Fruit fly (Drosophila melanogaster) whole organism, wandering third instar larva: ENCODE results near the gene CG7140.

Source experiments
- Abd-B ChIP-seq: fragments of >200 bp; optimal IDR thresholded peaks from 2 replicates; lab custom pipeline; 2017; ENCODE audit warnings: missing biosample characterization, missing genetic modification characterization
- CG32264 ChIP-seq: fragments of 200-800 bp; sonication (Bioruptor generic); optimal IDR thresholded peaks from 2 replicates; lab custom pipeline; 2016; ENCODE audit warnings: missing biosample characterization, missing genetic modification characterization
- CG9705 ChIP-seq: fragments of 200-800 bp; sonication (Bioruptor generic); optimal IDR thresholded peaks from 2 replicates; lab custom pipeline; 2018; ENCODE audit warnings: missing biosample characterization, mild to moderate bottlenecking, missing genetic modification characterization
- CrebA ChIP-seq: fragments of 200-800 bp; sonication (Bioruptor generic); optimal IDR thresholded peaks from 2 replicates; lab custom pipeline; 2016; ENCODE audit warnings: missing biosample characterization, mild to moderate bottlenecking, missing genetic modification characterization, borderline replicate concordance
- Dfd ChIP-seq: fragments of >200 bp; optimal IDR thresholded peaks from 2 replicates; lab custom pipeline; 2017; ENCODE audit warnings: missing biosample characterization, missing genetic modification characterization
- Dif ChIP-seq: fragments of 200-275, 200-300 bp; sonication (Bioruptor generic); optimal IDR thresholded peaks from 2 replicates; lab custom pipeline; 2018; ENCODE audit warnings: missing biosample characterization, missing genetic modification characterization; ENCODE audit not compliant: partially characterized antibody
- GATAd ChIP-seq: sonication (Bioruptor generic); optimal IDR thresholded peaks from 2 replicates; lab custom pipeline; 2016; ENCODE audit warnings: missing biosample characterization, missing genetic modification characterization
- HLH106 ChIP-seq: fragments of 200-800 bp; optimal IDR thresholded peaks from 3 replicates; lab custom pipeline; 2019; ENCODE audit warnings: missing biosample characterization, mild to moderate bottlenecking, missing genetic modification characterization, moderate library complexity
- Hnf4 ChIP-seq: fragments of 200-800 bp; sonication (Bioruptor generic); optimal IDR thresholded peaks from 2 replicates; lab custom pipeline; 2016; ENCODE audit warnings: missing biosample characterization, mild to moderate bottlenecking, missing genetic modification characterization
- Hr78 ChIP-seq: fragments of >200 bp; optimal IDR thresholded peaks from 2 replicates; lab custom pipeline; 2017; ENCODE audit warnings: missing biosample characterization, missing genetic modification characterization
- Hr83 ChIP-seq: fragments of 200-300 bp; sonication (Bioruptor generic); optimal IDR thresholded peaks from 2 replicates; lab custom pipeline; 2016; ENCODE audit warnings: missing biosample characterization, mild to moderate bottlenecking, missing genetic modification characterization, moderate library complexity; ENCODE audit not compliant: poor library complexity, severe bottlenecking
- Jra ChIP-seq: sonication (Bioruptor generic); optimal IDR thresholded peaks from 2 replicates; lab custom pipeline; 2016; ENCODE audit warnings: missing biosample characterization, missing genetic modification characterization
- Mio ChIP-seq: sonication (Bioruptor generic); optimal IDR thresholded peaks from 2 replicates; lab custom pipeline; 2016; ENCODE audit warnings: missing biosample characterization, missing genetic modification characterization
- Myc ChIP-seq: fragments of >200 bp; optimal IDR thresholded peaks from 2 replicates; lab custom pipeline; 2017
- N ChIP-seq: fragments of >200 bp; optimal IDR thresholded peaks from 2 replicates; lab custom pipeline; 2018; ENCODE audit warnings: missing biosample characterization, missing external identifiers, missing genetic modification characterization
- OdsH ChIP-seq: fragments of 200-800 bp; sonication (Bioruptor generic); optimal IDR thresholded peaks from 2 replicates; lab custom pipeline; 2016; ENCODE audit warnings: missing biosample characterization, mild to moderate bottlenecking, missing genetic modification characterization
- Rel ChIP-seq, 2 experiments: fragments of 200-800 bp; sonication (Bioruptor generic) in 1 of 2; optimal IDR thresholded peaks; 2 replicates in 1 of 2; 3 replicates in 1 of 2; lab custom pipeline; 2016 to 2019; ENCODE audit warnings: mild to moderate bottlenecking in 2 of 2, missing biosample characterization in 2 of 2, missing genetic modification characterization in 2 of 2, moderate library complexity in 1 of 2
- Sp1 ChIP-seq: fragments of 200-800 bp; sonication (Bioruptor generic); optimal IDR thresholded peaks from 3 replicates; lab custom pipeline; 2019; ENCODE audit warnings: missing biosample characterization, mild to moderate bottlenecking, missing genetic modification characterization, moderate library complexity
- Vsx2 ChIP-seq: fragments of 200-300, 225-300 bp; sonication (Bioruptor generic); optimal IDR thresholded peaks from 2 replicates; lab custom pipeline; 2018; ENCODE audit warnings: missing biosample characterization, missing genetic modification characterization; ENCODE audit not compliant: partially characterized antibody
- br ChIP-seq: fragments of 200-800 bp; sonication (Bioruptor generic); optimal IDR thresholded peaks from 2 replicates; lab custom pipeline; 2016; ENCODE audit warnings: missing biosample characterization, missing genetic modification characterization
- brk ChIP-seq: fragments of 200-800 bp; sonication (Bioruptor generic); optimal IDR thresholded peaks from 2 replicates; lab custom pipeline; 2016; ENCODE audit warnings: missing biosample characterization, mild to moderate bottlenecking, missing genetic modification characterization
- dl ChIP-seq, 2 experiments: fragments of 175-275, 200-275 bp in 1 of 2; fragments of 200-275 bp in 1 of 2; sonication (Bioruptor generic); optimal IDR thresholded peaks; lab custom pipeline; 2018; ENCODE audit warnings: mild to moderate bottlenecking in 2 of 2, missing biosample characterization in 2 of 2, missing genetic modification characterization in 2 of 2, moderate library complexity in 2 of 2; ENCODE audit not compliant: partially characterized antibody in 2 of 2, insufficient read depth in 1 of 2
- dmrt93B ChIP-seq: fragments of 200-800 bp; sonication (Bioruptor generic); optimal IDR thresholded peaks from 2 replicates; lab custom pipeline; 2018; ENCODE audit warnings: missing biosample characterization, mild to moderate bottlenecking, missing genetic modification characterization
- dsf ChIP-seq: sonication (Bioruptor generic); optimal IDR thresholded peaks from 2 replicates; lab custom pipeline; 2016; ENCODE audit warnings: missing biosample characterization, missing genetic modification characterization, borderline replicate concordance
- ey ChIP-seq: fragments of 200-800 bp; sonication (Bioruptor generic); optimal IDR thresholded peaks from 2 replicates; lab custom pipeline; 2016; ENCODE audit warnings: missing biosample characterization, missing genetic modification characterization
- foxo ChIP-seq, 2 experiments: fragments of 200-800 bp; sonication (Bioruptor generic); optimal IDR thresholded peaks; 2 replicates in 1 of 2; 3 replicates in 1 of 2; lab custom pipeline; 2016 to 2017; ENCODE audit warnings: missing biosample characterization in 2 of 2, missing genetic modification characterization in 2 of 2
- fru ChIP-seq: fragments of 200-800 bp; sonication (Bioruptor generic); optimal IDR thresholded peaks from 3 replicates; lab custom pipeline; 2016; ENCODE audit warnings: missing biosample characterization, mild to moderate bottlenecking, missing genetic modification characterization
- h ChIP-seq: fragments of 200-800 bp; sonication (Bioruptor generic); optimal IDR thresholded peaks from 3 replicates; lab custom pipeline; 2016; ENCODE audit warnings: missing biosample characterization, mild to moderate bottlenecking, missing genetic modification characterization
- jim ChIP-seq: fragments of 175-275, 200-325 bp; sonication (Bioruptor generic); optimal IDR thresholded peaks from 2 replicates; lab custom pipeline; 2016; ENCODE audit warnings: missing biosample characterization, mild to moderate bottlenecking, missing genetic modification characterization
- lola ChIP-seq: fragments of >200 bp; optimal IDR thresholded peaks from 2 replicates; lab custom pipeline; 2017; ENCODE audit warnings: missing biosample characterization, missing genetic modification characterization
- pan ChIP-seq: fragments of >200 bp; optimal IDR thresholded peaks from 2 replicates; lab custom pipeline; 2017
- psq ChIP-seq: fragments of 200-800 bp; sonication (Bioruptor generic); optimal IDR thresholded peaks from 3 replicates; lab custom pipeline; 2017; ENCODE audit warnings: missing biosample characterization, mild to moderate bottlenecking, missing genetic modification characterization, moderate library complexity
- rgr ChIP-seq: fragments of 200-800 bp; sonication (Bioruptor generic); optimal IDR thresholded peaks from 3 replicates; lab custom pipeline; 2016; ENCODE audit warnings: missing biosample characterization, mild to moderate bottlenecking, missing genetic modification characterization
- sage ChIP-seq: fragments of 200-800 bp; sonication (Bioruptor generic); optimal IDR thresholded peaks from 2 replicates; lab custom pipeline; 2016; ENCODE audit warnings: missing biosample characterization, mild to moderate bottlenecking, missing genetic modification characterization
- sv ChIP-seq: fragments of 200-800 bp; sonication (Bioruptor generic); optimal IDR thresholded peaks from 3 replicates; lab custom pipeline; 2016; ENCODE audit warnings: missing biosample characterization, missing genetic modification characterization
- tai ChIP-seq: sonication (Bioruptor generic); optimal IDR thresholded peaks from 2 replicates; lab custom pipeline; 2016; ENCODE audit warnings: missing biosample characterization, missing genetic modification characterization
- usp ChIP-seq: fragments of >200 bp; optimal IDR thresholded peaks from 2 replicates; lab custom pipeline; 2017; ENCODE audit warnings: missing biosample characterization, missing genetic modification characterization
- woc ChIP-seq: sonication (Bioruptor generic); optimal IDR thresholded peaks from 2 replicates; lab custom pipeline; 2016; ENCODE audit warnings: missing biosample characterization, mild to moderate bottlenecking, missing genetic modification characterization

CG7140 gene

DNA sequence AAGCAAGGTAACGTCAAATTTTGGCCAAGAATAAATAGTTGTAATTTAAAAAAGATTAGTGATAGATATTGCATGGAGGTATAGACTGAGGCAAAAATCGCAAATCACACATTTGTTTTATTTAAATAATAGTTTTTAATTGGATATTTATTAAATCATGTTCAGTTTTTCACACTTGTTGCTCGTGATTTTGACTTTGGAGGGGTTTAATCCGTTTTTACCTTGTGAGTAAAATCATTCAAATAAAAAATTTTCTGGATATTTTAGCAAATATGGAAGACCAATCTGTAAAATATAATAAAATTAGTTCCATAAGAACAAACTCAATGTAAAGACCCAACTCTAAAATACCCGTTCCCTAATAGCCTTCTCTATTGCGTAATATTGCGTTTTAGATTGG, at the start of gene CG7140:
TSS of gene CG7140 (minus strand) at position 101 of the 400 bp plus-strand sequence.
- TF ChIP-seq OdsH (GFP tag; lab: Kevin White, UChicago) (no peak), h (GFP tag; lab: Kevin White, UChicago) (no peak), dl (GFP tag; optimal IDR thresholded peaks at IDR 0.05; lab: Kevin White, UChicago; ENCODE audit: insufficient read depth in 1 of 2, partially characterized antibody in 2 of 2) (no peak), GATAd (no peak), Hr83 (no peak), tai (GFP tag; lab: Kevin White, UChicago) (no peak), ey (GFP tag; lab: Kevin White, UChicago) (no peak), Myc (lab: Kevin White, UChicago) (no peak), Sp1 (GFP tag; lab: Kevin White, UChicago) (no peak), rgr (GFP tag; lab: Kevin White, UChicago) (no peak), usp (GFP tag; lab: Kevin White, UChicago) (no peak), brk (GFP tag; lab: Kevin White, UChicago) (no peak), dmrt93B (GFP tag; lab: Kevin White, UChicago) (no peak), CG9705 (GFP tag; lab: Kevin White, UChicago) (no peak), psq (GFP tag; lab: Kevin White, UChicago) (no peak), Mio (GFP tag; lab: Kevin White, UChicago) (no peak), foxo (GFP tag; optimal IDR thresholded peaks at IDR 0.05; lab: Kevin White, UChicago) (no peak), Dfd (no peak), sage (GFP tag; lab: Kevin White, UChicago) (no peak)
- TF ChIP-seq, all 38 proteins: peak for 0

dm6 chr3L:22075706-22076398, 47.7 kb upstream of the CG7140 start, which contains the start of the genes CG7130 and RpLP0:
TSS of gene CG7130 (minus strand) at chr3L:22075756.
TSS of gene RpLP0 (plus strand) at chr3L:22075867.
- no peak for TF ChIP-seq tai (GFP tag; lab: Kevin White, UChicago)
- peak; percentile 48 for TF ChIP-seq dsf
- TF ChIP-seq sage (GFP tag; lab: Kevin White, UChicago), result peak; percentile 13
- TF ChIP-seq Vsx2 (GFP tag; lab: Kevin White, UChicago), result no peak
- peak; percentile 80 for TF ChIP-seq CG32264 (GFP tag; lab: Kevin White, UChicago)
- TF ChIP-seq GATAd, result no peak
- TF ChIP-seq CrebA, result no peak
- no peak for TF ChIP-seq dl (GFP tag; optimal IDR thresholded peaks at IDR 0.05; lab: Kevin White, UChicago; ENCODE audit: insufficient read depth in 1 of 2, partially characterized antibody in 2 of 2)
- peak; percentile 83 for TF ChIP-seq sv (GFP tag; lab: Kevin White, UChicago)
- TF ChIP-seq woc (GFP tag; lab: Kevin White, UChicago), result peak; percentile 38
- peak; percentile 95 for TF ChIP-seq Hr83
- no peak for TF ChIP-seq Rel (GFP tag; optimal IDR thresholded peaks at IDR 0.05; lab: Kevin White, UChicago)
- peak; percentile 58 for TF ChIP-seq Rel (tag; optimal IDR thresholded peaks at IDR 0.05; lab: Kevin White, UChicago)
- TF ChIP-seq Myc (lab: Kevin White, UChicago), result no peak
- TF ChIP-seq Abd-B, result no peak
- TF ChIP-seq OdsH (GFP tag; lab: Kevin White, UChicago), result peak; percentile 82
- TF ChIP-seq lola, result no peak
- peak; percentile 85 for TF ChIP-seq h (GFP tag; lab: Kevin White, UChicago)
- no peak for TF ChIP-seq jim
- peak; percentile 21 to 82 for TF ChIP-seq foxo (GFP tag; optimal IDR thresholded peaks at IDR 0.05; lab: Kevin White, UChicago)
- TF ChIP-seq psq (GFP tag; lab: Kevin White, UChicago), result peak; percentile 66
- peak; percentile 87 for TF ChIP-seq fru
- TF ChIP-seq br (GFP tag; lab: Kevin White, UChicago), result peak; percentile 88
- TF ChIP-seq Sp1 (GFP tag; lab: Kevin White, UChicago), result peak; percentile 89
- peak; percentile 92 for TF ChIP-seq rgr (GFP tag; lab: Kevin White, UChicago)
- TF ChIP-seq Hnf4 (GFP tag; lab: Kevin White, UChicago), result peak; percentile 84
- TF ChIP-seq pan (lab: Kevin White, UChicago), result no peak
- TF ChIP-seq ey (GFP tag; lab: Kevin White, UChicago), result peak; percentile 68
- peak; percentile 4 for TF ChIP-seq brk (GFP tag; lab: Kevin White, UChicago)
- TF ChIP-seq Jra, result peak; percentile 73
- peak; percentile 83 for TF ChIP-seq HLH106 (tag; lab: Kevin White, UChicago)
- TF ChIP-seq dmrt93B (GFP tag; lab: Kevin White, UChicago), result peak; percentile 93
- TF ChIP-seq N (GFP tag; lab: Kevin White, UChicago), result no peak
- TF ChIP-seq Dfd, result no peak
- no peak for TF ChIP-seq Dif (GFP tag; lab: Kevin White, UChicago)
- no peak for TF ChIP-seq Hr78 (GFP tag; lab: Kevin White, UChicago)
- peak; percentile 93 for TF ChIP-seq CG9705 (GFP tag; lab: Kevin White, UChicago)
- no peak for TF ChIP-seq usp (GFP tag; lab: Kevin White, UChicago)
- TF ChIP-seq Mio (GFP tag; lab: Kevin White, UChicago), result peak; percentile 74
- TF ChIP-seq, all 38 proteins: peak for 23
